Worm (Caenorhabditis elegans): ENCODE measurements around the gene nlp-51.

DNA sequence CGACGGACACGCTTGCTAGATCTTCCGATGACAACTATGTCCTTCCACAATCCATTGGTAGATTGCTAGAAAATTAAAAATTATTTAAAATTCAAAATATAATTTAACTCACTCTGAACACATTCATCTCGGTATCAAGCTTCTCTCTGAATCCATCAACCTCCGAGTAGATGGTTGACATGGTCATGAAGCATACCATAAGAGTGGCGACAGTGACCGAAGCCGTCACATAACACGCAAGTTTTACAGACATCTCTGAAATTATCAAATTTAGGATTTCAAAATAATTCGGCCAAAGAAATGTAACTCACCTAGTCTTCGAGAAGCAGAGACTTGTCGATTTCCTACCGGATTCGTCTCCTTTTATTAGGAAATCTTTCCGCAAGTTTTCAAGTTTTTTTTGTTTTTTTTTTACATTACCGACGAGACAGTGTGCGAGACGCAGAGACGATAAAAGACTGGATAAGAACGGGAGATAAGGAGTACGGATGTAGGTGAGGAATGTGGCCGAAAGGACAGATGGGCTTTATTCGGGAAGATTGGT, 18.1 kb upstream of the nlp-51 start, which contains the start of gene sqt-1:
- TF ChIP-seq fkh-10 (GFP tag; optimal IDR thresholded peaks at IDR 0.05) (no peak), unc-86 (tag; optimal IDR thresholded peaks at IDR 0.05) (no peak), pax-1 (tag; optimal IDR thresholded peaks at IDR 0.05) (no peak), sox-2 (GFP tag; IDR thresholded peaks at IDR 0.05) (no peak), pha-2 (tag; optimal IDR thresholded peaks at IDR 0.05) (no peak)

Data from whole organism, late embryonic.